Worm (Caenorhabditis elegans): ENCODE results near the gene F48F5.8.

The F48F5.8 gene

ce11 chrV:20386942-20387341, 38.2 kb upstream of the F48F5.8 start, which contains the start of gene K02E2.7:
K02E2.7 (minus strand) TSS chrV:20387042.
- TF ChIP-seq hlh-13 (GFP tag; optimal IDR thresholded peaks at IDR 0.05) (no peak), pqm-1 (tag; optimal IDR thresholded peaks at IDR 0.05) (no peak), dmd-4 (tag; optimal IDR thresholded peaks at IDR 0.05; ENCODE audit: borderline replicate concordance) (no peak), ceh-34 (tag; optimal IDR thresholded peaks at IDR 0.05) (no peak), gmeb-2 (tag; optimal IDR thresholded peaks at IDR 0.05) (no peak), hlh-6 (tag; optimal IDR thresholded peaks at IDR 0.05) (no peak), ets-4 (tag; optimal IDR thresholded peaks at IDR 0.05) (no peak), ceh-18 (tag; optimal IDR thresholded peaks at IDR 0.05) (no peak), pros-1 (tag; optimal IDR thresholded peaks at IDR 0.05) (no peak)

- TF ChIP-seq unc-86 (tag; optimal IDR thresholded peaks at IDR 0.05), result no peak
- no peak for TF ChIP-seq mec-3 (tag; optimal IDR thresholded peaks at IDR 0.05; ENCODE audit: borderline replicate concordance)
- TF ChIP-seq che-1 (tag; optimal IDR thresholded peaks at IDR 0.05), result no peak
- TF ChIP-seq ztf-16 (tag; optimal IDR thresholded peaks at IDR 0.05), result no peak
Measured at ce11 chrV:20387415-20387814, 37.7 kb upstream of the F48F5.8 start, which contains the start of gene F53H2.1. F53H2.1 (plus strand) TSS chrV:20387715.

ce11 chrV:20393773-20394172, 31.4 kb upstream of the F48F5.8 start, which contains the start of gene cnc-7:
cnc-7 (plus strand) TSS chrV:20394073.
- TF ChIP-seq ceh-6 (GFP tag; optimal IDR thresholded peaks at IDR 0.05) (no peak), hlh-15 (tag; optimal IDR thresholded peaks at IDR 0.05) (no peak), madf-2 (tag; optimal IDR thresholded peaks at IDR 0.05) (no peak), ceh-34 (tag; optimal IDR thresholded peaks at IDR 0.05) (no peak), ceh-19 (GFP tag; optimal IDR thresholded peaks at IDR 0.05) (no peak), ceh-31 (tag; optimal IDR thresholded peaks at IDR 0.05) (no peak), nfya-1 (tag; optimal IDR thresholded peaks at IDR 0.05) (no peak), T23F11.4 (GFP tag; optimal IDR thresholded peaks at IDR 0.05) (no peak), hlh-6 (tag; optimal IDR thresholded peaks at IDR 0.05) (no peak), ceh-18 (tag; optimal IDR thresholded peaks at IDR 0.05) (no peak), ttx-3 (tag; optimal IDR thresholded peaks at IDR 0.05) (no peak), gmeb-2 (tag; optimal IDR thresholded peaks at IDR 0.05) (no peak), fax-1 (tag; optimal IDR thresholded peaks at IDR 0.05) (no peak), ets-4 (tag; optimal IDR thresholded peaks at IDR 0.05) (no peak), C38D4.7 (GFP tag; optimal IDR thresholded peaks at IDR 0.05) (no peak), lin-11 (tag; optimal IDR thresholded peaks at IDR 0.05) (no peak), pha-4 (tag; optimal IDR thresholded peaks at IDR 0.05) (no peak)

- TF ChIP-seq sox-2 (GFP tag; IDR thresholded peaks at IDR 0.05) (no peak), nhr-11 (tag; optimal IDR thresholded peaks at IDR 0.05) (no peak), hlh-15 (tag; optimal IDR thresholded peaks at IDR 0.05) (no peak), ceh-14 (tag; optimal IDR thresholded peaks at IDR 0.05) (no peak), Y22D7AL.16 (tag; optimal IDR thresholded peaks at IDR 0.05) (no peak), pros-1 (tag; optimal IDR thresholded peaks at IDR 0.05) (no peak), pqm-1 (tag; optimal IDR thresholded peaks at IDR 0.05) (no peak), dve-1 (tag; optimal IDR thresholded peaks at IDR 0.05) (no peak), ceh-48 (tag; optimal IDR thresholded peaks at IDR 0.05) (no peak), pha-2 (tag; optimal IDR thresholded peaks at IDR 0.05) (no peak), pha-4 (tag; optimal IDR thresholded peaks at IDR 0.05) (no peak), ztf-16 (tag; optimal IDR thresholded peaks at IDR 0.05) (no peak), ceh-22 (tag; optimal IDR thresholded peaks at IDR 0.05) (no peak), dmd-4 (tag; optimal IDR thresholded peaks at IDR 0.05; ENCODE audit: borderline replicate concordance) (no peak), fax-1 (tag; optimal IDR thresholded peaks at IDR 0.05) (no peak), sox-4 (tag; optimal IDR thresholded peaks at IDR 0.05) (no peak), ref-2 (tag; optimal IDR thresholded peaks at IDR 0.05) (no peak), tbx-7 (tag; optimal IDR thresholded peaks at IDR 0.05) (no peak), ceh-45 (GFP tag; IDR thresholded peaks at IDR 0.05) (no peak)
Measured at ce11 chrV:20399532-20400068, 25.5 kb upstream of the F48F5.8 start.

All from whole organism, late embryonic.